Fruit fly (Drosophila melanogaster) whole organism, wandering third instar larva: ENCODE results near the gene CG31821.

Experiments used
- Abd-B ChIP-seq: fragments of >200 bp; optimal IDR thresholded peaks from 2 replicates; lab custom pipeline; 2017; ENCODE audit warnings: missing biosample characterization, missing genetic modification characterization
- CG32264 ChIP-seq: fragments of 200-800 bp; sonication (Bioruptor generic); optimal IDR thresholded peaks from 2 replicates; lab custom pipeline; 2016; ENCODE audit warnings: missing biosample characterization, missing genetic modification characterization
- CG9705 ChIP-seq: fragments of 200-800 bp; sonication (Bioruptor generic); optimal IDR thresholded peaks from 2 replicates; lab custom pipeline; 2018; ENCODE audit warnings: missing biosample characterization, mild to moderate bottlenecking, missing genetic modification characterization
- CrebA ChIP-seq: fragments of 200-800 bp; sonication (Bioruptor generic); optimal IDR thresholded peaks from 2 replicates; lab custom pipeline; 2016; ENCODE audit warnings: missing biosample characterization, mild to moderate bottlenecking, missing genetic modification characterization, borderline replicate concordance
- Dfd ChIP-seq: fragments of >200 bp; optimal IDR thresholded peaks from 2 replicates; lab custom pipeline; 2017; ENCODE audit warnings: missing biosample characterization, missing genetic modification characterization
- Dif ChIP-seq: fragments of 200-275, 200-300 bp; sonication (Bioruptor generic); optimal IDR thresholded peaks from 2 replicates; lab custom pipeline; 2018; ENCODE audit warnings: missing biosample characterization, missing genetic modification characterization; ENCODE audit not compliant: partially characterized antibody
- GATAd ChIP-seq: sonication (Bioruptor generic); optimal IDR thresholded peaks from 2 replicates; lab custom pipeline; 2016; ENCODE audit warnings: missing biosample characterization, missing genetic modification characterization
- HLH106 ChIP-seq: fragments of 200-800 bp; optimal IDR thresholded peaks from 3 replicates; lab custom pipeline; 2019; ENCODE audit warnings: missing biosample characterization, mild to moderate bottlenecking, missing genetic modification characterization, moderate library complexity
- Hnf4 ChIP-seq: fragments of 200-800 bp; sonication (Bioruptor generic); optimal IDR thresholded peaks from 2 replicates; lab custom pipeline; 2016; ENCODE audit warnings: missing biosample characterization, mild to moderate bottlenecking, missing genetic modification characterization
- Hr78 ChIP-seq: fragments of >200 bp; optimal IDR thresholded peaks from 2 replicates; lab custom pipeline; 2017; ENCODE audit warnings: missing biosample characterization, missing genetic modification characterization
- Hr83 ChIP-seq: fragments of 200-300 bp; sonication (Bioruptor generic); optimal IDR thresholded peaks from 2 replicates; lab custom pipeline; 2016; ENCODE audit warnings: missing biosample characterization, mild to moderate bottlenecking, missing genetic modification characterization, moderate library complexity; ENCODE audit not compliant: poor library complexity, severe bottlenecking
- Jra ChIP-seq: sonication (Bioruptor generic); optimal IDR thresholded peaks from 2 replicates; lab custom pipeline; 2016; ENCODE audit warnings: missing biosample characterization, missing genetic modification characterization
- Myc ChIP-seq: fragments of >200 bp; optimal IDR thresholded peaks from 2 replicates; lab custom pipeline; 2017
- N ChIP-seq: fragments of >200 bp; optimal IDR thresholded peaks from 2 replicates; lab custom pipeline; 2018; ENCODE audit warnings: missing biosample characterization, missing external identifiers, missing genetic modification characterization
- OdsH ChIP-seq: fragments of 200-800 bp; sonication (Bioruptor generic); optimal IDR thresholded peaks from 2 replicates; lab custom pipeline; 2016; ENCODE audit warnings: missing biosample characterization, mild to moderate bottlenecking, missing genetic modification characterization
- Rel ChIP-seq, 2 experiments: fragments of 200-800 bp; sonication (Bioruptor generic) in 1 of 2; optimal IDR thresholded peaks; 2 replicates in 1 of 2; 3 replicates in 1 of 2; lab custom pipeline; 2016 to 2019; ENCODE audit warnings: mild to moderate bottlenecking in 2 of 2, missing biosample characterization in 2 of 2, missing genetic modification characterization in 2 of 2, moderate library complexity in 1 of 2
- Sp1 ChIP-seq: fragments of 200-800 bp; sonication (Bioruptor generic); optimal IDR thresholded peaks from 3 replicates; lab custom pipeline; 2019; ENCODE audit warnings: missing biosample characterization, mild to moderate bottlenecking, missing genetic modification characterization, moderate library complexity
- Vsx2 ChIP-seq: fragments of 200-300, 225-300 bp; sonication (Bioruptor generic); optimal IDR thresholded peaks from 2 replicates; lab custom pipeline; 2018; ENCODE audit warnings: missing biosample characterization, missing genetic modification characterization; ENCODE audit not compliant: partially characterized antibody
- br ChIP-seq: fragments of 200-800 bp; sonication (Bioruptor generic); optimal IDR thresholded peaks from 2 replicates; lab custom pipeline; 2016; ENCODE audit warnings: missing biosample characterization, missing genetic modification characterization
- brk ChIP-seq: fragments of 200-800 bp; sonication (Bioruptor generic); optimal IDR thresholded peaks from 2 replicates; lab custom pipeline; 2016; ENCODE audit warnings: missing biosample characterization, mild to moderate bottlenecking, missing genetic modification characterization
- dl ChIP-seq, 2 experiments: fragments of 175-275, 200-275 bp in 1 of 2; fragments of 200-275 bp in 1 of 2; sonication (Bioruptor generic); optimal IDR thresholded peaks; lab custom pipeline; 2018; ENCODE audit warnings: mild to moderate bottlenecking in 2 of 2, missing biosample characterization in 2 of 2, missing genetic modification characterization in 2 of 2, moderate library complexity in 2 of 2; ENCODE audit not compliant: partially characterized antibody in 2 of 2, insufficient read depth in 1 of 2
- dmrt93B ChIP-seq: fragments of 200-800 bp; sonication (Bioruptor generic); optimal IDR thresholded peaks from 2 replicates; lab custom pipeline; 2018; ENCODE audit warnings: missing biosample characterization, mild to moderate bottlenecking, missing genetic modification characterization
- dsf ChIP-seq: sonication (Bioruptor generic); optimal IDR thresholded peaks from 2 replicates; lab custom pipeline; 2016; ENCODE audit warnings: missing biosample characterization, missing genetic modification characterization, borderline replicate concordance
- h ChIP-seq: fragments of 200-800 bp; sonication (Bioruptor generic); optimal IDR thresholded peaks from 3 replicates; lab custom pipeline; 2016; ENCODE audit warnings: missing biosample characterization, mild to moderate bottlenecking, missing genetic modification characterization
- jim ChIP-seq: fragments of 175-275, 200-325 bp; sonication (Bioruptor generic); optimal IDR thresholded peaks from 2 replicates; lab custom pipeline; 2016; ENCODE audit warnings: missing biosample characterization, mild to moderate bottlenecking, missing genetic modification characterization
- lola ChIP-seq: fragments of >200 bp; optimal IDR thresholded peaks from 2 replicates; lab custom pipeline; 2017; ENCODE audit warnings: missing biosample characterization, missing genetic modification characterization
- pan ChIP-seq: fragments of >200 bp; optimal IDR thresholded peaks from 2 replicates; lab custom pipeline; 2017
- psq ChIP-seq: fragments of 200-800 bp; sonication (Bioruptor generic); optimal IDR thresholded peaks from 3 replicates; lab custom pipeline; 2017; ENCODE audit warnings: missing biosample characterization, mild to moderate bottlenecking, missing genetic modification characterization, moderate library complexity
- rgr ChIP-seq: fragments of 200-800 bp; sonication (Bioruptor generic); optimal IDR thresholded peaks from 3 replicates; lab custom pipeline; 2016; ENCODE audit warnings: missing biosample characterization, mild to moderate bottlenecking, missing genetic modification characterization
- sage ChIP-seq: fragments of 200-800 bp; sonication (Bioruptor generic); optimal IDR thresholded peaks from 2 replicates; lab custom pipeline; 2016; ENCODE audit warnings: missing biosample characterization, mild to moderate bottlenecking, missing genetic modification characterization
- tai ChIP-seq: sonication (Bioruptor generic); optimal IDR thresholded peaks from 2 replicates; lab custom pipeline; 2016; ENCODE audit warnings: missing biosample characterization, missing genetic modification characterization
- usp ChIP-seq: fragments of >200 bp; optimal IDR thresholded peaks from 2 replicates; lab custom pipeline; 2017; ENCODE audit warnings: missing biosample characterization, missing genetic modification characterization
- woc ChIP-seq: sonication (Bioruptor generic); optimal IDR thresholded peaks from 2 replicates; lab custom pipeline; 2016; ENCODE audit warnings: missing biosample characterization, mild to moderate bottlenecking, missing genetic modification characterization

The CG31821 gene

DNA sequence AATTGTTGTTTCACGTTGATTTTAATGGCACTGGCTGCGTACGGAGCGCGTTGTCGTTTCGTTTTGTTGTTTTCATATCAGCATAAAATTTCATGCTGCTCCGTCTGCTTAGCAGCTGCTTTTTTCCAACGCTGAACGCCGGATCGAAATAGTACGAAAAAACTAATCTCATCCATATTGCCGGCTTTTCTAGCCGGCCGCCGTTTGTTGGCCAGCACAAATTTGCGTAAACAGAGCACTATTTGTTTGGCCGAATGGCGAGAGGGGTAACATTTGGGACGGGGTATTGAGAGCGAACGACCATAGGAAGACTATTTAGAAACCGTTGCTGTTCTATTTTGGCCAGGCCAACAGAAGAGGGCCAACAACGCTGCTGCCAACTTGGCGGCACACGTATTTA, 7.6 kb upstream of the CG31821 start:
- TF ChIP-seq GATAd (GFP tag; lab: Kevin White, UChicago) (no peak), dsf (no peak), usp (no peak), Hr78 (GFP tag; lab: Kevin White, UChicago) (no peak), HLH106 (no peak), rgr (no peak), N (no peak), Hnf4 (GFP tag; lab: Kevin White, UChicago) (no peak), CG9705 (GFP tag; lab: Kevin White, UChicago) (no peak), dl (GFP tag; optimal IDR thresholded peaks at IDR 0.05; lab: Kevin White, UChicago; ENCODE audit: insufficient read depth in 1 of 2, partially characterized antibody in 2 of 2) (no peak), CrebA (GFP tag; lab: Kevin White, UChicago) (no peak), tai (no peak), Sp1 (no peak), jim (no peak), Myc (no peak), Rel (GFP tag; optimal IDR thresholded peaks at IDR 0.05; lab: Kevin White, UChicago) (no peak), Rel (tag; optimal IDR thresholded peaks at IDR 0.05; lab: Kevin White, UChicago) (no peak), Vsx2 (GFP tag; lab: Kevin White, UChicago) (no peak), br (no peak), dmrt93B (GFP tag; lab: Kevin White, UChicago) (no peak)
- TF ChIP-seq, all 38 proteins: peak for 0

DNA sequence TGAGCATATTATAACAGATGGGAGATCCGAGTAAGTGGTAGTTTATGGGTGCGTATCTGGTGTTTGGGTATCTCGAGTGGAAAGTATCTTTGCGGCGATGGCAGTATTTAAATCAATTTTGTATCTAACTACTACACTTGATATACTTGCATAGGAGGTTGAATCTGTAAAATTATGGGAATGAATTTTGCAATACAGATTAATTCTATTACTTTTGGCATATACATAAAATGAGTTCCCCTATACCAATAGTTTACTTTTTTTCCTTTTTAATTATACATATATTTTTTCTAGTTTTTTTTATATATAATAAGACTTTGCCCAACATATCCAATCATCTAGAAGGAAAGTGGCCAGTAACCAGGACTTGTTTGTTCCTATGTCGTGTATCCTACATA, 7.1 kb upstream of the CG31821 start:
- TF ChIP-seq brk (no peak), h (GFP tag; lab: Kevin White, UChicago) (no peak), dsf (no peak), Abd-B (GFP tag; lab: Kevin White, UChicago) (no peak), Hr83 (no peak), Hnf4 (GFP tag; lab: Kevin White, UChicago) (no peak), Dfd (GFP tag; lab: Kevin White, UChicago) (no peak), Vsx2 (GFP tag; lab: Kevin White, UChicago) (no peak), N (no peak)

DNA sequence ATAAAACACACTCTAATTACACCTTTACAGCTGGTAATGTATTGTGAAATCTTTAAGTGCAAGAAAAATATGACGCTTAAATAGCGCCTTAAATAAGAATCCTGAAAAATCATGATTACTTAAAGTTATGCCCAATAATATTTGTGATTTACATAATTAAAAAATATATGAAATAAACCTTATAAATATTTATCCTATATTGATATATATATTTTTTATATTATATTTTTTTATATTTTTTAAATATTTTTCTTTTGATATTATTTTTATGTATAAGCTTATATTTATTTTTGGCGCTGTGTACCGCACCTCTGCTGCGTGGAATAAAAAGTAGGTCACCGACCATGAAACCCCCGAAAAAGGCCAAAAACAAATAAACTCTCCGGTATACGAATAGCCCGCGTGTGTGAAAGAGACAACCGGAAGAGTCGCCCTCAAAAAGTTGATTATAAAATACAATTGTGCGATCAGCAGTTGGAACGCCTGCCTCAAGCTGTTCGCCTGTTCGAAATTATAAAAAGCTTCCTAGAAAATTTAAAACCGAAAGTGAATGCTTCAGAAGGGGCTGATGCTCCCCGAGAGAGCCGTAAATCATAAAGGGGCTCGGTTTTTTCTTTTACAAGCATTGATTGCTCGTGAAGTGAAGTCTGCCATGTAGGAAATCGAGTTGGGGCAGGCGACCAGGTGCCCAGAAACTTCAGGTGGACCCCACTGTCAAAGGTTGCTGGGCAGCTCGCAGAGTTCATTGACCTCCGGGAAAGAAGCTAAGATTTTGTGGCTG, 6.5 kb upstream of the CG31821 start:
- TF ChIP-seq OdsH (GFP tag; lab: Kevin White, UChicago) (no peak), Jra (GFP tag; lab: Kevin White, UChicago) (no peak), brk (no peak), tai (peak; percentile 43), psq (GFP tag; lab: Kevin White, UChicago) (no peak), Sp1 (peak; percentile 4), CG32264 (GFP tag; lab: Kevin White, UChicago) (no peak), dsf (no peak), Hnf4 (GFP tag; lab: Kevin White, UChicago) (no peak), dmrt93B (GFP tag; lab: Kevin White, UChicago) (no peak), HLH106 (no peak), woc (GFP tag; lab: Kevin White, UChicago) (no peak), Hr78 (GFP tag; lab: Kevin White, UChicago) (no peak), br (peak; percentile 52), CrebA (GFP tag; lab: Kevin White, UChicago) (peak; percentile 60), dl (GFP tag; optimal IDR thresholded peaks at IDR 0.05; lab: Kevin White, UChicago; ENCODE audit: insufficient read depth in 1 of 2, partially characterized antibody in 2 of 2) (peak in 1 of 2 experiments; percentile 41), h (GFP tag; lab: Kevin White, UChicago) (peak; percentile 35), lola (GFP tag; lab: Kevin White, UChicago) (no peak), pan (lab: Kevin White, UChicago) (no peak), sage (GFP tag; lab: Kevin White, UChicago) (peak; percentile 16), Hr83 (no peak), Dif (GFP tag; lab: Kevin White, UChicago) (peak; percentile 1), Rel (GFP tag; optimal IDR thresholded peaks at IDR 0.05; lab: Kevin White, UChicago) (peak; percentile 17), Rel (tag; optimal IDR thresholded peaks at IDR 0.05; lab: Kevin White, UChicago) (peak; percentile 99)
- TF ChIP-seq, all 38 proteins: peak for 9
